Worm (Caenorhabditis elegans) whole organism, L2 larva: ENCODE results near the gene C25E10.13.

Experiments
- blmp-1 ChIP-seq: sonication (generic microtip); optimal IDR thresholded peaks from 2 replicates; lab custom pipeline; 2017; ENCODE audit warnings: missing genetic modification characterization, mild to moderate bottlenecking, missing compliant biosample characterization, antibody characterized with exemption, moderate library complexity; ENCODE audit not compliant: insufficient read depth
- lin-39 ChIP-seq: fragments of 150-350 bp; optimal IDR thresholded peaks from 2 replicates; lab custom pipeline; 2014; ENCODE audit warnings: missing biosample characterization, missing genetic modification reagents, missing genetic modification characterization
- nhr-237 ChIP-seq: fragments of 150-350 bp; optimal IDR thresholded peaks from 2 replicates; lab custom pipeline; 2014; ENCODE audit warnings: missing biosample characterization, missing genetic modification characterization
- nhr-77 ChIP-seq: fragments of 150-350 bp; optimal IDR thresholded peaks from 2 replicates; lab custom pipeline; 2014; ENCODE audit warnings: missing biosample characterization, missing genetic modification characterization
- skn-1 ChIP-seq: sonication (generic microtip); optimal IDR thresholded peaks from 2 replicates; lab custom pipeline; 2017; ENCODE audit warnings: missing biosample characterization, missing genetic modification characterization

- no peak for TF ChIP-seq blmp-1 (tag; lab: Kevin White, UChicago)
- TF ChIP-seq skn-1 (tag; lab: Kevin White, UChicago), result no peak
- TF ChIP-seq nhr-77 (tag; lab: Kevin White, UChicago), result no peak
- TF ChIP-seq nhr-237, result no peak
- TF ChIP-seq lin-39 (tag; lab: Kevin White, UChicago), result no peak
These were observed 5.6 kb upstream of the C25E10.13 start, which contains the start of gene C25E10.8 for ce11 chrV:9053969-9054368.
